Worm (Caenorhabditis elegans) whole organism, L4 larva: ENCODE data around the gene lgmn-1.

Experiments used
- hlh-11 ChIP-seq: fragments of 200-800 bp; sonication (Bioruptor generic); optimal IDR thresholded peaks from 2 replicates; lab custom pipeline; 2018; ENCODE audit warnings: mild to moderate bottlenecking, missing genetic modification characterization, missing compliant biosample characterization
- lim-7 ChIP-seq: fragments of 200-800 bp; sonication (Bioruptor generic); IDR thresholded peaks from 2 replicates; pipeline ENCODE4 v1.3.6; 2022; ENCODE audit warnings: missing genetic modification characterization, missing compliant biosample characterization
- madf-5 ChIP-seq, 2 experiments: fragments of 200-800 bp; sonication (Bioruptor generic); IDR thresholded peaks; 2 replicates each; pipeline ENCODE4 v1.3.6; 2022; ENCODE audit warnings: missing compliant biosample characterization in 2 of 2, missing genetic modification characterization in 2 of 2
- mdl-1 ChIP-seq, 2 experiments: fragments of 150-350 bp in 1 of 2; sonication (generic microtip) in 1 of 2; optimal IDR thresholded peaks; 2 replicates each; lab custom pipeline; 2014 to 2017; ENCODE audit warnings: missing biosample characterization in 2 of 2, missing genetic modification characterization in 2 of 2
- nhr-25 ChIP-seq: sonication (generic microtip); optimal IDR thresholded peaks from 2 replicates; lab custom pipeline; 2017; ENCODE audit warnings: missing genetic modification characterization, mild to moderate bottlenecking, missing compliant biosample characterization, antibody characterized with exemption, moderate library complexity, borderline replicate concordance; ENCODE audit not compliant: insufficient read depth
- nhr-77 ChIP-seq: fragments of 150-350 bp; optimal IDR thresholded peaks from 2 replicates; lab custom pipeline; 2014; ENCODE audit warnings: missing biosample characterization, missing genetic modification characterization
- snpc-4 ChIP-seq: fragments of 150-350 bp; optimal IDR thresholded peaks from 2 replicates; lab custom pipeline; 2014; ENCODE audit warnings: missing biosample characterization, missing genetic modification characterization
- zfp-3 ChIP-seq: fragments of 200-800 bp; sonication (Bioruptor generic); conservative IDR thresholded peaks from 2 replicates; pipeline ENCODE4 v1.3.6; 2022; ENCODE audit warnings: missing genetic modification reagents, missing genetic modification characterization, missing compliant biosample characterization

DNA sequence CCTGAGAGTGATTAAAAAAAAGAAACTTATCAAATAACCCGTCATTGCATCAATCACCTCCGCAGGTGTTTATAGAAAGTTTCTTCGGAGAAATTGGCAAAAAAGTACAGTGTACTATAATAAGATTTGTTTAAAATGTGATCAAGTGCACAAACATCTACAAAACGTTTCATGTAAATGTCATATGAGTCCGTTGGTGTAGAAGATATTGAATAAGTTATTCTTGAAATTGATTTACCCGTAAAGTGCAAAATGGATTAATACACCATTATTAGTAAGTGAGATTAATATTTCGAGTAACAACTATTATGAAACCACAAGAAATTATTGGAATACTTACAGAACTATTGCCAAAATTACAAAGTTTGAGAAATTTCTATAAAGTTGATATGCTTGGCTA lies 18.2 kb downstream of the lgmn-1 start:
- TF ChIP-seq nhr-25, result no peak
- TF ChIP-seq zfp-3 (GFP tag; lab: Robert Waterston, UW), result no peak
- TF ChIP-seq mdl-1 (tag; optimal IDR thresholded peaks at IDR 0.05; lab: Kevin White, UChicago), result no peak
- TF ChIP-seq nhr-77 (tag; lab: Kevin White, UChicago), result no peak
- TF ChIP-seq madf-5 (GFP tag; IDR thresholded peaks at IDR 0.05; lab: Robert Waterston, UW), result no peak
- TF ChIP-seq hlh-11 (tag; lab: Kevin White, UChicago), result no peak
- TF ChIP-seq snpc-4 (tag; lab: Kevin White, UChicago), result no peak
- TF ChIP-seq lim-7 (GFP tag; lab: Robert Waterston, UW), result no peak
